Fruit fly (Drosophila melanogaster) whole organism, embryonic: Measurements from ENCODE around the gene goe.

Source experiments
- CG10431 ChIP-seq: fragments of 200-800 bp; sonication (Bioruptor generic); optimal IDR thresholded peaks from 3 replicates; lab custom pipeline; 2018; ENCODE audit warnings: missing biosample characterization, mild to moderate bottlenecking, missing genetic modification characterization
- CG14441 ChIP-seq: fragments of 200-800 bp; sonication (Bioruptor generic); IDR thresholded peaks from 2 replicates; pipeline ENCODE4 v1.3.6; 2022; ENCODE audit warnings: missing biosample characterization, missing genetic modification characterization
- CG1792 ChIP-seq: fragments of 200-800 bp; sonication (Bioruptor generic); optimal IDR thresholded peaks from 2 replicates; lab custom pipeline; 2016; ENCODE audit warnings: missing biosample characterization, missing genetic modification characterization
- CG18476 ChIP-seq: fragments of 200-800 bp; sonication (Bioruptor generic); optimal IDR thresholded peaks from 2 replicates; lab custom pipeline; 2016; ENCODE audit warnings: missing biosample characterization, mild to moderate bottlenecking, missing genetic modification characterization
- CG2199 ChIP-seq: fragments of 200-800 bp; sonication (Bioruptor generic); IDR thresholded peaks from 3 replicates; pipeline ENCODE4 v1.3.6; 2022; ENCODE audit warnings: missing biosample characterization, missing genetic modification characterization
- CG7928 ChIP-seq: fragments of 200-800 bp; sonication (Bioruptor generic); optimal IDR thresholded peaks from 2 replicates; lab custom pipeline; 2017; ENCODE audit warnings: missing biosample characterization, mild to moderate bottlenecking, missing genetic modification characterization
- Chrac-16 ChIP-seq: fragments of 200-800 bp; sonication (Bioruptor generic); optimal IDR thresholded peaks from 3 replicates; lab custom pipeline; 2016; ENCODE audit warnings: missing biosample characterization, missing genetic modification characterization
- Hmx ChIP-seq: fragments of 200-800 bp; sonication (Bioruptor generic); optimal IDR thresholded peaks from 2 replicates; lab custom pipeline; 2016; ENCODE audit warnings: missing biosample characterization, missing genetic modification characterization
- Optix ChIP-seq: fragments of 200-800 bp; sonication (Bioruptor generic); IDR thresholded peaks from 3 replicates; pipeline ENCODE4 v1.3.6; 2022; ENCODE audit warnings: missing biosample characterization, missing genetic modification characterization
- fru ChIP-seq: fragments of >200 bp; optimal IDR thresholded peaks from 2 replicates; lab custom pipeline; 2017
- psq ChIP-seq: fragments of 200-800 bp; sonication (Bioruptor generic); optimal IDR thresholded peaks from 2 replicates; lab custom pipeline; 2017; ENCODE audit warnings: missing biosample characterization, missing genetic modification characterization
- repo ChIP-seq: fragments of 200-800 bp; sonication (Bioruptor generic); optimal IDR thresholded peaks from 2 replicates; lab custom pipeline; 2016; ENCODE audit warnings: missing biosample characterization, missing genetic modification characterization
- sd ChIP-seq: fragments of 200-800 bp; sonication (Bioruptor generic); optimal IDR thresholded peaks from 3 replicates; lab custom pipeline; 2018; ENCODE audit warnings: missing biosample characterization, mild to moderate bottlenecking, missing genetic modification characterization, moderate library complexity

DNA sequence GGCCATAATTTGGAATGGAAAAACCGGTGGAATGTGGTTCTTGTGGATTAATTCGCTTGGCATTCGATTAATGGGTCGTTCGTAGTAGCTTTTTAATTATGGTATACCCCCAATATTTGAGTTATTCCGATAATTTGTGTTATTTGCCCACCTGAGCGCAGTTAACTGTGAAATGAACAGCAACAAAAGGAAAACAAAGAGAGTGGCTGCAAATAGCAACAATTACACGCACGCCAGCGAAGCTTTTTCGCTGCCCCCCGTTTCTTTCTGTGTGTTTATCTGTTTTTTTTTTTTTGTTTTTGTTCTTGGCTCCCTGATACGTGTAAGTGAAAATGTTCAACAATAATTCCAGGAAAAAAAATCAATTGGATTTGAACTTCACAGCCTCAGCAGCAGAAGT lies 48.2 kb upstream of the goe start:
- TF ChIP-seq psq (no peak), CG18476 (GFP tag; lab: Kevin White, UChicago) (no peak), CG7928 (GFP tag; lab: Kevin White, UChicago) (no peak), fru (lab: Kevin White, UChicago) (no peak), Hmx (no peak), CG14441 (no peak), Optix (GFP tag; lab: Robert Waterston, UW) (no peak), CG1792 (no peak), repo (no peak), CG2199 (GFP tag; lab: Robert Waterston, UW) (no peak), Chrac-16 (GFP tag; lab: Kevin White, UChicago) (no peak), CG10431 (no peak), sd (peak; percentile 14)
